Worm (Caenorhabditis elegans) whole organism, L4 larva: ENCODE measurements around the gene W04G3.7.

ENCODE experiments used
- D1046.2 ChIP-seq: fragments of 200-800 bp; sonication (Bioruptor generic); IDR thresholded peaks from 2 replicates; pipeline ENCODE4 v1.3.6; 2022; ENCODE audit warnings: missing genetic modification characterization, missing compliant biosample characterization
- F10B5.3 ChIP-seq: sonication (generic microtip); optimal IDR thresholded peaks from 2 replicates; lab custom pipeline; 2016; ENCODE audit warnings: mild to moderate bottlenecking, missing genetic modification characterization, missing compliant biosample characterization
- F37D6.2 ChIP-seq: sonication (generic microtip); optimal IDR thresholded peaks from 2 replicates; lab custom pipeline; 2016; ENCODE audit warnings: mild to moderate bottlenecking, missing genetic modification characterization, missing compliant biosample characterization
- F49E8.2 ChIP-seq: sonication (generic microtip); optimal IDR thresholded peaks from 2 replicates; lab custom pipeline; 2016; ENCODE audit warnings: missing compliant biosample characterization, mild to moderate bottlenecking, missing genetic modification characterization, borderline replicate concordance
- T20F7.1 ChIP-seq: fragments of 200-800 bp; sonication (Bioruptor generic); optimal IDR thresholded peaks from 2 replicates; lab custom pipeline; 2018; ENCODE audit warnings: mild to moderate bottlenecking, missing genetic modification characterization, missing compliant biosample characterization
- ZK337.2 ChIP-seq: fragments of 200-800 bp; sonication (Bioruptor generic); IDR thresholded peaks from 2 replicates; pipeline ENCODE4 v1.3.6; 2022; ENCODE audit warnings: missing genetic modification reagents, missing genetic modification characterization, missing compliant biosample characterization
- ZK546.5 ChIP-seq, 2 experiments: sonication (generic microtip); optimal IDR thresholded peaks; 2 replicates each; lab custom pipeline; 2017; ENCODE audit warnings: missing biosample characterization in 2 of 2, missing genetic modification characterization in 2 of 2
- arid-1 ChIP-seq: fragments of 200-800 bp; sonication (Bioruptor generic); conservative IDR thresholded peaks from 2 replicates; pipeline ENCODE4 v1.3.6; 2022; ENCODE audit warnings: missing genetic modification reagents, missing genetic modification characterization, missing compliant biosample characterization
- ceh-20 ChIP-seq: fragments of 200-800 bp; sonication (Bioruptor generic); IDR thresholded peaks from 2 replicates; pipeline ENCODE4 v1.3.6; 2022; ENCODE audit warnings: missing genetic modification reagents, missing genetic modification characterization, missing compliant biosample characterization
- ctbp-1 ChIP-seq: fragments of 200-800 bp; sonication (Bioruptor generic); IDR thresholded peaks from 2 replicates; pipeline ENCODE4 v1.3.6; 2022; ENCODE audit warnings: missing genetic modification reagents, missing genetic modification characterization, missing compliant biosample characterization
- daf-12 ChIP-seq: fragments of 150-350 bp; optimal IDR thresholded peaks from 2 replicates; lab custom pipeline; 2014; ENCODE audit warnings: missing biosample characterization, missing genetic modification reagents, missing genetic modification characterization
- dmd-8 ChIP-seq: fragments of 200-800 bp; sonication (Bioruptor generic); IDR thresholded peaks from 2 replicates; pipeline ENCODE4 v1.3.6; 2022; ENCODE audit warnings: missing genetic modification characterization, missing compliant biosample characterization
- duxl-1 ChIP-seq: sonication (generic microtip); optimal IDR thresholded peaks from 2 replicates; lab custom pipeline; 2016; ENCODE audit warnings: mild to moderate bottlenecking, missing genetic modification characterization, moderate library complexity, missing compliant biosample characterization; ENCODE audit not compliant: poor library complexity
- dve-1 ChIP-seq: sonication (generic microtip); optimal IDR thresholded peaks from 2 replicates; lab custom pipeline; 2017; ENCODE audit warnings: antibody characterized with exemption, mild to moderate bottlenecking, missing genetic modification characterization, missing compliant biosample characterization; ENCODE audit not compliant: insufficient read depth
- fkh-10 ChIP-seq: fragments of 150-350 bp; optimal IDR thresholded peaks from 2 replicates; lab custom pipeline; 2014; ENCODE audit warnings: missing biosample characterization, missing genetic modification reagents, missing genetic modification characterization
- gei-8 ChIP-seq: fragments of 200-800 bp; sonication (Bioruptor generic); optimal IDR thresholded peaks from 2 replicates; lab custom pipeline; 2018; ENCODE audit warnings: mild to moderate bottlenecking, missing genetic modification characterization, missing compliant biosample characterization
- hif-1 ChIP-seq, 2 experiments: sonication (generic microtip); optimal IDR thresholded peaks; 2 replicates each; lab custom pipeline; 2016 to 2017; ENCODE audit warnings: missing compliant biosample characterization in 2 of 2, missing genetic modification characterization in 2 of 2, missing genetic modification reagents in 2 of 2, missing genotype in 2 of 2, mild to moderate bottlenecking in 1 of 2
- hmg-1.1 ChIP-seq: fragments of 200-800 bp; sonication (Bioruptor generic); IDR thresholded peaks from 2 replicates; pipeline ENCODE4 v1.3.6; 2022; ENCODE audit warnings: missing genetic modification reagents, missing genetic modification characterization, missing compliant biosample characterization
- jun-1 ChIP-seq: fragments of 150-350 bp; optimal IDR thresholded peaks from 2 replicates; lab custom pipeline; 2014; ENCODE audit warnings: missing biosample characterization, missing genetic modification reagents, missing genetic modification characterization
- lin-29 ChIP-seq: fragments of 200-800 bp; sonication (Bioruptor generic); IDR thresholded peaks from 2 replicates; pipeline ENCODE4 v1.3.6; 2022; ENCODE audit warnings: missing genetic modification reagents, missing genetic modification characterization, missing compliant biosample characterization
- lin-38 ChIP-seq: fragments of 200-800 bp; sonication (Bioruptor generic); IDR thresholded peaks from 2 replicates; pipeline ENCODE4 v1.3.6; 2022; ENCODE audit warnings: missing genetic modification reagents, missing genetic modification characterization, missing compliant biosample characterization
- lsy-2 ChIP-seq, 2 experiments: fragments of 150-350 bp in 1 of 2; sonication (generic microtip) in 1 of 2; optimal IDR thresholded peaks; 2 replicates each; lab custom pipeline; 2014 to 2017; ENCODE audit warnings: missing biosample characterization in 2 of 2, missing genetic modification characterization in 2 of 2
- madf-9 ChIP-seq: fragments of 200-800 bp; sonication (Bioruptor generic); conservative IDR thresholded peaks from 2 replicates; pipeline ENCODE4 v1.3.6; 2022; ENCODE audit warnings: missing genetic modification reagents, missing genetic modification characterization, missing compliant biosample characterization
- mdt-29 ChIP-seq: fragments of 200-800 bp; sonication (Bioruptor generic); IDR thresholded peaks from 2 replicates; pipeline ENCODE4 v1.3.6; 2022; ENCODE audit warnings: missing genetic modification reagents, missing genetic modification characterization, missing compliant biosample characterization
- mep-1 ChIP-seq: fragments of 150-350 bp; sonication (generic microtip); optimal IDR thresholded peaks from 3 replicates; lab custom pipeline; 2014; ENCODE audit warnings: missing biosample characterization, missing genetic modification characterization
- mes-2 ChIP-seq: sonication (generic microtip); optimal IDR thresholded peaks from 2 replicates; lab custom pipeline; 2016; ENCODE audit warnings: missing genotype, mild to moderate bottlenecking, missing genetic modification characterization, missing compliant biosample characterization; ENCODE audit not compliant: poor library complexity, severe bottlenecking
- mxl-3 ChIP-seq: fragments of 200-800 bp; sonication (Bioruptor generic); optimal IDR thresholded peaks from 2 replicates; lab custom pipeline; 2018; ENCODE audit warnings: mild to moderate bottlenecking, missing genetic modification characterization, missing compliant biosample characterization
- nhr-10 ChIP-seq: fragments of 150-350 bp; optimal IDR thresholded peaks from 2 replicates; lab custom pipeline; 2014; ENCODE audit warnings: missing biosample characterization, missing genetic modification characterization
- nhr-102 ChIP-seq: sonication (generic microtip); optimal IDR thresholded peaks from 2 replicates; lab custom pipeline; 2016; ENCODE audit warnings: mild to moderate bottlenecking, missing genetic modification characterization, moderate library complexity, missing compliant biosample characterization
- nhr-25 ChIP-seq: sonication (generic microtip); optimal IDR thresholded peaks from 2 replicates; lab custom pipeline; 2017; ENCODE audit warnings: missing genetic modification characterization, mild to moderate bottlenecking, missing compliant biosample characterization, antibody characterized with exemption, moderate library complexity, borderline replicate concordance; ENCODE audit not compliant: insufficient read depth
- nhr-28 ChIP-seq: fragments of 150-350 bp; optimal IDR thresholded peaks from 2 replicates; lab custom pipeline; 2014; ENCODE audit warnings: missing biosample characterization, missing genetic modification characterization
- nhr-41 ChIP-seq: fragments of 200-800 bp; sonication (Bioruptor generic); IDR thresholded peaks from 2 replicates; pipeline ENCODE4 v1.3.6; 2022; ENCODE audit warnings: missing genetic modification reagents, missing genetic modification characterization, missing compliant biosample characterization
- nhr-42 ChIP-seq: fragments of 200-800 bp; sonication (Bioruptor generic); IDR thresholded peaks from 2 replicates; pipeline ENCODE4 v1.3.6; 2022; ENCODE audit warnings: missing genetic modification characterization, missing compliant biosample characterization
- nhr-6 ChIP-seq: fragments of 150-350 bp; optimal IDR thresholded peaks from 2 replicates; lab custom pipeline; 2014; ENCODE audit warnings: missing biosample characterization, missing genetic modification characterization
- php-3 ChIP-seq: fragments of 200-800 bp; sonication (Bioruptor generic); IDR thresholded peaks from 2 replicates; pipeline ENCODE4 v1.3.6; 2022; ENCODE audit warnings: missing genetic modification reagents, missing genetic modification characterization, missing compliant biosample characterization
- pqm-1 ChIP-seq: sonication (generic microtip); optimal IDR thresholded peaks from 2 replicates; lab custom pipeline; 2017; ENCODE audit warnings: missing biosample characterization, missing genetic modification characterization
- rbr-2 ChIP-seq: sonication (generic microtip); optimal IDR thresholded peaks from 2 replicates; lab custom pipeline; 2016; ENCODE audit warnings: missing genotype, missing genetic modification characterization, missing compliant biosample characterization
- saeg-2 ChIP-seq: fragments of 200-800 bp; sonication (Bioruptor generic); IDR thresholded peaks from 2 replicates; pipeline ENCODE4 v1.3.6; 2022; ENCODE audit warnings: missing genetic modification reagents, missing genetic modification characterization, missing compliant biosample characterization
- sdz-12 ChIP-seq: fragments of 200-800 bp; sonication (Bioruptor generic); optimal IDR thresholded peaks from 2 replicates; lab custom pipeline; 2018; ENCODE audit warnings: mild to moderate bottlenecking, missing genetic modification characterization, missing compliant biosample characterization
- skn-1 ChIP-seq: fragments of 150-350 bp; optimal IDR thresholded peaks from 2 replicates; lab custom pipeline; 2014; ENCODE audit warnings: missing biosample characterization, missing genetic modification characterization
- snpc-1.2 ChIP-seq: fragments of 200-800 bp; sonication (Bioruptor generic); IDR thresholded peaks from 2 replicates; pipeline ENCODE4 v1.3.6; 2022; ENCODE audit warnings: missing genetic modification reagents, missing genetic modification characterization, missing compliant biosample characterization
- snpc-4 ChIP-seq: fragments of 150-350 bp; optimal IDR thresholded peaks from 2 replicates; lab custom pipeline; 2014; ENCODE audit warnings: missing biosample characterization, missing genetic modification characterization
- spr-3 ChIP-seq: fragments of 200-800 bp; sonication (Bioruptor generic); optimal IDR thresholded peaks from 2 replicates; lab custom pipeline; 2018; ENCODE audit warnings: mild to moderate bottlenecking, missing genetic modification characterization, missing compliant biosample characterization
- tra-1 ChIP-seq: fragments of 200-800 bp; sonication (Bioruptor generic); IDR thresholded peaks from 2 replicates; pipeline ENCODE4 v1.3.6; 2022; ENCODE audit warnings: missing genetic modification reagents, missing genetic modification characterization, missing compliant biosample characterization
- unc-39 ChIP-seq: sonication (generic microtip); optimal IDR thresholded peaks from 2 replicates; lab custom pipeline; 2017; ENCODE audit warnings: missing biosample characterization, missing genetic modification characterization
- unc-62 ChIP-seq, 3 experiments: fragments of 150-350 bp in 1 of 3; sonication (generic microtip); optimal IDR thresholded peaks in 2 of 3; peaks in 1 of 3; 1 replicate in 1 of 3; 2 replicates in 2 of 3; lab custom pipeline; 2014 to 2017; ENCODE audit warnings: missing biosample characterization in 3 of 3, missing genetic modification characterization in 3 of 3, missing genetic modification reagents in 3 of 3, missing genotype in 1 of 3
- zag-1 ChIP-seq: fragments of 150-350 bp; optimal IDR thresholded peaks from 2 replicates; lab custom pipeline; 2014; ENCODE audit warnings: missing biosample characterization, missing genetic modification characterization
- ztf-11 ChIP-seq: fragments of 150-350 bp; optimal IDR thresholded peaks from 2 replicates; lab custom pipeline; 2014; ENCODE audit warnings: missing biosample characterization, missing genetic modification characterization

The W04G3.7 gene

DNA sequence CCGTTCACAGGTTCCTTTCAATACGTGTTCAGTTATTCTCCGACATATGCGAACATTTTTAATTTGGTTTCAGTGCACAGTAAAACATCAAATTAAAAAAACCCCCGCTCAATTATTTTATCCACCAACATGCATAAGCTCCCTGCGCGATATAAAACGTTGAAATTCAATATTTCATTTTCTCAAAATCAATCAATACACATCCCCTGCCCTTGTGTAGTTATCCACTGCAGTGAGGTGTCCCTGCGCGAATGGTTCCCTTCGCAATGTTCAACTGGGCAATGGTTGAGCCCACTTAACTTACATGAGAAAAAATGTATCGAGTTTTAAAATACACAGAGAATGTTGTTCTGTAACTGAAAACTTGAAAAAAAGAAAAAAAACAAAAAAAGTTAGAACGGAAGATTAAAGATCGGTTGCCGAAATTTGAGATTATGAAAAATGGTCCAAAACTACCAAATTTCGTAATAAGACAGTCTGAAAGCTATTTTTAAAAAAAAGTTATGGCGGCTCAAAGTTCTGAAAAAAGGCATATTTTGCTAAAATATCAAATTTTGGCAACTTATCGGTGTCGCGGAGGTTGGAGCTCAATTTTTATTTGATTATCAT lies 9.0 kb upstream of the W04G3.7 start:
- TF ChIP-seq D1046.2 (GFP tag; lab: Robert Waterston, UW) (peak; percentile 94), ztf-11 (tag; lab: Kevin White, UChicago) (peak; percentile 100), ctbp-1 (peak; percentile 99), sdz-12 (GFP tag; lab: Kevin White, UChicago) (peak; percentile 90), lin-38 (GFP tag; lab: Robert Waterston, UW) (peak; percentile 91), F10B5.3 (tag; lab: Kevin White, UChicago) (peak; percentile 98), ZK337.2 (GFP tag; lab: Robert Waterston, UW) (peak; percentile 94), saeg-2 (GFP tag; lab: Robert Waterston, UW) (peak; percentile 99), dmd-8 (GFP tag; lab: Robert Waterston, UW) (peak; percentile 90), spr-3 (GFP tag; lab: Kevin White, UChicago) (peak; percentile 99), php-3 (GFP tag; lab: Robert Waterston, UW) (peak; percentile 99), duxl-1 (tag; lab: Kevin White, UChicago) (peak; percentile 99), ceh-20 (peak; percentile 99), nhr-10 (peak; percentile 100), nhr-6 (tag; lab: Kevin White, UChicago) (peak; percentile 99), nhr-42 (GFP tag; lab: Robert Waterston, UW) (peak; percentile 100), rbr-2 (tag; lab: Kevin White, UChicago) (peak; percentile 100), nhr-41 (peak; percentile 91), lsy-2 (tag; optimal IDR thresholded peaks at IDR 0.05; lab: Kevin White, UChicago) (peak; percentile 98), nhr-102 (tag; lab: Kevin White, UChicago) (peak; percentile 100), snpc-1.2 (GFP tag; lab: Robert Waterston, UW) (peak; percentile 80), skn-1 (tag; lab: Kevin White, UChicago) (peak; percentile 93), lin-29 (GFP tag; lab: Robert Waterston, UW) (peak; percentile 99), unc-39 (peak; percentile 94), madf-9 (GFP tag; lab: Robert Waterston, UW) (peak; percentile 99), zag-1 (tag; lab: Kevin White, UChicago) (peak; percentile 100), fkh-10 (GFP tag; lab: Kevin White, UChicago) (peak; percentile 100), hif-1 (tag; optimal IDR thresholded peaks at IDR 0.05; lab: Kevin White, UChicago) (peak; percentile 87 to 91), hmg-1.1 (GFP tag; lab: Robert Waterston, UW) (peak; percentile 100), snpc-4 (tag; lab: Kevin White, UChicago) (peak; percentile 31), mdt-29 (GFP tag; lab: Robert Waterston, UW) (peak; percentile 97), mep-1 (tag; lab: Kevin White, UChicago) (peak; percentile 100), nhr-28 (peak; percentile 98), nhr-25 (tag; lab: Kevin White, UChicago) (peak; percentile 98), daf-12 (tag; lab: Kevin White, UChicago) (peak; percentile 24), jun-1 (peak; percentile 100), unc-62 (GFP tag; optimal IDR thresholded peaks at IDR 0.05 in 1 of 2; lab: Kevin White, UChicago) (peak; percentile 72 to 100), unc-62 (tag; optimal IDR thresholded peaks at IDR 0.05; lab: Kevin White, UChicago) (peak; percentile 69), arid-1 (GFP tag; lab: Robert Waterston, UW) (peak; percentile 96), ZK546.5 (tag; optimal IDR thresholded peaks at IDR 0.05; lab: Kevin White, UChicago) (peak; percentile 67 to 83), mes-2 (peak; percentile 98), F49E8.2 (tag; lab: Kevin White, UChicago) (peak; percentile 70), mxl-3 (peak; percentile 98), dve-1 (tag; lab: Kevin White, UChicago) (peak; percentile 100), T20F7.1 (peak; percentile 94), gei-8 (peak; percentile 95), F37D6.2 (peak; percentile 100), tra-1 (GFP tag; lab: Robert Waterston, UW) (peak; percentile 98), pqm-1 (peak; percentile 82)
